Fruit fly (Drosophila melanogaster) whole organism, embryonic: ENCODE data around the gene Mrm2.
A peak's percentile ranks its signal among the peaks of the same experiment; 100 is the strongest.

Experiments
- BEAF-32 ChIP-seq: fragments of 200-800 bp; sonication (Bioruptor generic); optimal IDR thresholded peaks from 3 replicates; lab custom pipeline; 2017; ENCODE audit warnings: missing biosample characterization, missing genetic modification characterization, mild to moderate bottlenecking, moderate library complexity, missing genetic modification reagents
- CG10321 ChIP-seq: fragments of 200-800 bp; sonication (Bioruptor generic); IDR thresholded peaks from 2 replicates; pipeline ENCODE4 v1.3.6; 2022; ENCODE audit warnings: missing biosample characterization, missing genetic modification characterization
- CG11695 ChIP-seq: fragments of 200-800 bp; sonication (Bioruptor generic); IDR thresholded peaks from 3 replicates; pipeline ENCODE4 v1.3.6; 2022; ENCODE audit warnings: missing biosample characterization, missing genetic modification characterization
- CG13287 ChIP-seq: fragments of 200-800 bp; sonication (Bioruptor generic); IDR thresholded peaks from 2 replicates; pipeline ENCODE4 v1.3.6; 2022; ENCODE audit warnings: missing biosample characterization, missing genetic modification characterization; ENCODE audit not compliant: partially characterized antibody
- CG14710 ChIP-seq: fragments of 200-800 bp; sonication (Bioruptor generic); optimal IDR thresholded peaks from 3 replicates; lab custom pipeline; 2019; ENCODE audit warnings: missing biosample characterization, mild to moderate bottlenecking, missing genetic modification characterization, moderate library complexity
- CG15601 ChIP-seq: fragments of 200-800 bp; sonication (Bioruptor generic); optimal IDR thresholded peaks from 3 replicates; lab custom pipeline; 2019; ENCODE audit warnings: missing biosample characterization, mild to moderate bottlenecking, missing genetic modification characterization, moderate library complexity
- CG16779 ChIP-seq: fragments of 200-800 bp; sonication (Bioruptor generic); IDR thresholded peaks from 2 replicates; pipeline ENCODE4 v1.3.6; 2022; ENCODE audit warnings: missing biosample characterization, missing genetic modification characterization
- CG16813 ChIP-seq: fragments of 200-800 bp; sonication (Bioruptor generic); IDR thresholded peaks from 3 replicates; pipeline ENCODE4 v1.3.6; 2022; ENCODE audit warnings: missing biosample characterization, missing genetic modification characterization; ENCODE audit not compliant: partially characterized antibody
- CG1832 ChIP-seq: fragments of 200-800 bp; sonication (Bioruptor generic); optimal IDR thresholded peaks from 2 replicates; lab custom pipeline; 2017; ENCODE audit warnings: missing biosample characterization, mild to moderate bottlenecking, missing genetic modification characterization, inconsistent platforms
- CG18764 ChIP-seq: fragments of 200-800 bp; sonication (Bioruptor generic); optimal IDR thresholded peaks from 3 replicates; lab custom pipeline; 2016; ENCODE audit warnings: missing biosample characterization, missing genetic modification characterization
- CG2202 ChIP-seq: fragments of 200-800 bp; sonication (Bioruptor generic); optimal IDR thresholded peaks from 2 replicates; lab custom pipeline; 2018; ENCODE audit warnings: missing biosample characterization, mild to moderate bottlenecking, missing genetic modification characterization
- CG31388 ChIP-seq: fragments of 200-800 bp; sonication (Bioruptor generic); optimal IDR thresholded peaks from 2 replicates; lab custom pipeline; 2016; ENCODE audit warnings: missing biosample characterization, missing genetic modification characterization
- CG42726 ChIP-seq: fragments of 200-800 bp; sonication (Bioruptor generic); IDR thresholded peaks from 2 replicates; pipeline ENCODE4 v1.3.6; 2022; ENCODE audit warnings: missing biosample characterization, missing genetic modification characterization; ENCODE audit not compliant: partially characterized antibody
- CG4707 ChIP-seq: fragments of 200-800 bp; sonication (Bioruptor generic); optimal IDR thresholded peaks from 2 replicates; lab custom pipeline; 2018; ENCODE audit warnings: missing biosample characterization, mild to moderate bottlenecking, missing genetic modification characterization, moderate library complexity
- CG7357 ChIP-seq: fragments of 200-800 bp; sonication (Bioruptor generic); IDR thresholded peaks from 3 replicates; pipeline ENCODE4 v1.3.6; 2022; ENCODE audit warnings: missing biosample characterization, missing genetic modification characterization
- CG8290 ChIP-seq, 3 experiments: fragments of 200-800 bp; sonication (Bioruptor generic); optimal IDR thresholded peaks; 2 replicates each; lab custom pipeline; 2016 to 2019; ENCODE audit warnings: missing biosample characterization in 3 of 3, missing genetic modification characterization in 3 of 3, mild to moderate bottlenecking in 2 of 3, moderate library complexity in 1 of 3
- CG9215 ChIP-seq: fragments of 200-800 bp; sonication (Bioruptor generic); IDR thresholded peaks from 2 replicates; pipeline ENCODE4 v1.3.6; 2022; ENCODE audit warnings: missing biosample characterization, missing genetic modification characterization
- CG9932 ChIP-seq: fragments of 200-800 bp; sonication (Bioruptor generic); IDR thresholded peaks from 2 replicates; pipeline ENCODE4 v1.3.6; 2022; ENCODE audit warnings: missing biosample characterization, missing genetic modification characterization
- CHES-1-like ChIP-seq: fragments of 200-800 bp; sonication (Bioruptor generic); optimal IDR thresholded peaks from 2 replicates; lab custom pipeline; 2016; ENCODE audit warnings: missing biosample characterization, missing genetic modification characterization
- Dad ChIP-seq: fragments of 200-800 bp; sonication (Bioruptor generic); optimal IDR thresholded peaks from 3 replicates; lab custom pipeline; 2016; ENCODE audit warnings: missing biosample characterization, missing genetic modification characterization
- Deaf1 ChIP-seq: fragments of 200-800 bp; optimal IDR thresholded peaks from 3 replicates; lab custom pipeline; 2019; ENCODE audit warnings: missing biosample characterization, mild to moderate bottlenecking, missing genetic modification characterization, moderate library complexity
- Dll ChIP-seq: fragments of 200-800 bp; sonication (Bioruptor generic); IDR thresholded peaks from 4 replicates; pipeline ENCODE4 v1.3.6; 2022; ENCODE audit warnings: missing biosample characterization, missing genetic modification characterization; ENCODE audit not compliant: partially characterized antibody
- Doc3 ChIP-seq: fragments of 200-800 bp; sonication (Bioruptor generic); IDR thresholded peaks from 3 replicates; pipeline ENCODE4 v1.3.6; 2022; ENCODE audit warnings: missing biosample characterization, missing genetic modification characterization; ENCODE audit not compliant: partially characterized antibody
- Drgx ChIP-seq: fragments of 200-800 bp; sonication (Bioruptor generic); IDR thresholded peaks from 2 replicates; pipeline ENCODE4 v1.3.6; 2022; ENCODE audit warnings: missing biosample characterization, missing genetic modification characterization
- ERR ChIP-seq: fragments of 200-800 bp; sonication (Bioruptor generic); optimal IDR thresholded peaks from 2 replicates; lab custom pipeline; 2016; ENCODE audit warnings: missing biosample characterization, missing genetic modification characterization
- HLHmδ ChIP-seq: fragments of 200-800 bp; sonication (Bioruptor generic); optimal IDR thresholded peaks from 2 replicates; lab custom pipeline; 2018; ENCODE audit warnings: missing biosample characterization, mild to moderate bottlenecking, missing genetic modification characterization, moderate library complexity
- MBD-R2 ChIP-seq: fragments of 200-800 bp; sonication (Bioruptor generic); IDR thresholded peaks from 2 replicates; pipeline ENCODE4 v1.3.6; 2022; ENCODE audit warnings: missing biosample characterization, missing genetic modification characterization
- Max ChIP-seq: fragments of 200-800 bp; sonication (Bioruptor generic); optimal IDR thresholded peaks from 2 replicates; lab custom pipeline; 2016; ENCODE audit warnings: missing biosample characterization, mild to moderate bottlenecking, missing genetic modification characterization
- Mes4 ChIP-seq: fragments of 200-800 bp; sonication (Bioruptor generic); optimal IDR thresholded peaks from 2 replicates; lab custom pipeline; 2016; ENCODE audit warnings: missing biosample characterization, missing genetic modification characterization
- Ptx1 ChIP-seq: fragments of 200-800 bp; sonication (Bioruptor generic); IDR thresholded peaks from 2 replicates; pipeline ENCODE4 v1.3.6; 2022; ENCODE audit warnings: missing biosample characterization, missing genetic modification characterization
- Rx ChIP-seq: fragments of 200-800 bp; sonication (Bioruptor generic); IDR thresholded peaks from 2 replicates; pipeline ENCODE4 v1.3.6; 2022; ENCODE audit warnings: missing biosample characterization, missing genetic modification characterization
- Side ChIP-seq: fragments of 200-800 bp; sonication (Bioruptor generic); optimal IDR thresholded peaks from 2 replicates; lab custom pipeline; 2016; ENCODE audit warnings: missing biosample characterization, missing genetic modification characterization
- Six4 ChIP-seq: fragments of 200-800 bp; sonication (Bioruptor generic); optimal IDR thresholded peaks from 2 replicates; lab custom pipeline; 2016; ENCODE audit warnings: missing biosample characterization, missing genetic modification characterization
- Sox100B ChIP-seq: fragments of 200-800 bp; sonication (Bioruptor generic); optimal IDR thresholded peaks from 3 replicates; lab custom pipeline; 2018; ENCODE audit warnings: missing biosample characterization, mild to moderate bottlenecking, missing genetic modification characterization
- al ChIP-seq: fragments of 200-800 bp; sonication (Bioruptor generic); IDR thresholded peaks from 2 replicates; pipeline ENCODE4 v1.3.6; 2022; ENCODE audit warnings: missing biosample characterization, missing genetic modification characterization
- ash1 ChIP-seq: fragments of 200-800 bp; sonication (Bioruptor generic); optimal IDR thresholded peaks from 2 replicates; lab custom pipeline; 2018; ENCODE audit warnings: missing biosample characterization, mild to moderate bottlenecking, missing genetic modification characterization
- chif ChIP-seq, 2 experiments: fragments of 200-800 bp; sonication (Bioruptor generic); optimal IDR thresholded peaks; 3 replicates each; lab custom pipeline; 2016; ENCODE audit warnings: missing biosample characterization in 2 of 2, missing genetic modification characterization in 2 of 2
- cwo ChIP-seq: fragments of 200-800 bp; sonication (Bioruptor generic); optimal IDR thresholded peaks from 3 replicates; lab custom pipeline; 2017; ENCODE audit warnings: missing biosample characterization, missing genetic modification characterization, mild to moderate bottlenecking, moderate library complexity, missing genetic modification reagents
- dan ChIP-seq: fragments of 200-800 bp; sonication (Bioruptor generic); IDR thresholded peaks from 2 replicates; pipeline ENCODE4 v1.3.6; 2022; ENCODE audit warnings: missing biosample characterization, missing genetic modification characterization
- ftz-f1 ChIP-seq: fragments of 200-800 bp; sonication (Bioruptor generic); optimal IDR thresholded peaks from 2 replicates; lab custom pipeline; 2016; ENCODE audit warnings: missing biosample characterization, missing genetic modification characterization
- fu2 ChIP-seq: fragments of 200-800 bp; sonication (Bioruptor generic); optimal IDR thresholded peaks from 2 replicates; lab custom pipeline; 2016; ENCODE audit warnings: missing biosample characterization, missing genetic modification characterization
- gsb-n ChIP-seq: fragments of 200-800 bp; sonication (Bioruptor generic); optimal IDR thresholded peaks from 3 replicates; lab custom pipeline; 2018; ENCODE audit warnings: missing biosample characterization, mild to moderate bottlenecking, missing genetic modification characterization
- ken ChIP-seq: fragments of 200-800 bp; sonication (Bioruptor generic); IDR thresholded peaks from 3 replicates; pipeline ENCODE4 v1.3.6; 2022; ENCODE audit warnings: missing biosample characterization, missing genetic modification characterization
- pan ChIP-seq, 4 experiments: fragments of >200 bp in 3 of 4; fragments of 200-800 bp in 1 of 4; sonication (Bioruptor generic) in 1 of 4; optimal IDR thresholded peaks in 3 of 4; IDR thresholded peaks in 1 of 4; 2 replicates each; pipeline versions ENCODE4 v1.3.6 to Lab custom; 2017 to 2022; ENCODE audit warnings: missing biosample characterization in 2 of 4, missing genetic modification characterization in 2 of 4, mixed read lengths in 1 of 4
- pfk ChIP-seq: fragments of 200-800 bp; sonication (Bioruptor generic); optimal IDR thresholded peaks from 2 replicates; lab custom pipeline; 2018; ENCODE audit warnings: missing biosample characterization, mild to moderate bottlenecking, missing genetic modification characterization, moderate library complexity
- scrt ChIP-seq: fragments of 200-800 bp; sonication (Bioruptor generic); optimal IDR thresholded peaks from 2 replicates; lab custom pipeline; 2018; ENCODE audit warnings: missing biosample characterization, mild to moderate bottlenecking, missing genetic modification characterization, moderate library complexity
- tgo ChIP-seq: fragments of 200-800 bp; sonication (Bioruptor generic); IDR thresholded peaks from 3 replicates; pipeline ENCODE4 v1.3.6; 2022; ENCODE audit warnings: missing biosample characterization, missing genetic modification characterization
- trem ChIP-seq: fragments of 200-800 bp; optimal IDR thresholded peaks from 3 replicates; lab custom pipeline; 2019; ENCODE audit warnings: missing biosample characterization, mild to moderate bottlenecking, missing genetic modification characterization, moderate library complexity
- wek ChIP-seq: fragments of 200-800 bp; sonication (Bioruptor generic); optimal IDR thresholded peaks from 3 replicates; lab custom pipeline; 2018; ENCODE audit warnings: missing biosample characterization, mild to moderate bottlenecking, missing genetic modification characterization, moderate library complexity

Gene Mrm2

DNA sequence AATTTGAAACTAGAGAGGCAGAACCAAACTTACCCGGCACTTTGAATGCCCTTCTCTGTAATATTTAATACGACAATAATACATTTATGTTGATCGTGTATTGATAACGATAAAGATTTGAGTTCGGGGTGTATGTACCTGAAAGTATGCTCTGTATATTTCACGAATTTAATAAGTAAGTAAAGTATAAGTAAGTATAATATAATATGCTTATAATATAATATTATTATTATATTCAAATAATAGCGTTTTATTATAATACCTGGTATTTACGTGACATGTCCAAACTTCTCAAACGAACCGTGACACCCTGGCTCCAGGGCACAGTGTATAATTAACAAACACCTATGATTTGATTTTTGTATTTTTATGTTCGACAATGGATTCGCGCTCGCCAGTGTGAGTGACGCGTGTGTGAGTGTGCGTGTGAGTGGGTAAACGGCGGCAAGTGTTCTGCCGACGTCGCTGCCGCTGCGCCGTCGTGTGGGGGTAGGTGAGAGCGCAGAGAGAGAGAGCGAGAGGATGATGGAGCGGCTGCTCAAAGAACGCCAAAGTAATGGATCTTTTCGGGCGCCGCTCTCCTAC, 28.3 kb downstream of the Mrm2 start (continued):
- TF ChIP-seq CG16779 (GFP tag; lab: Robert Waterston, UW): no peak
- peak; percentile 66 for TF ChIP-seq Deaf1 (tag; lab: Kevin White, UChicago)
- TF ChIP-seq CG7357: peak; percentile 63
- TF ChIP-seq Six4 (GFP tag; lab: Kevin White, UChicago): peak; percentile 69
- no peak for TF ChIP-seq Mes4 (GFP tag; lab: Kevin White, UChicago)
- peak; percentile 47 for TF ChIP-seq Max (GFP tag; lab: Kevin White, UChicago)
- no peak for TF ChIP-seq ftz-f1
- no peak for TF ChIP-seq CG31388 (GFP tag; lab: Kevin White, UChicago)
- TF ChIP-seq trem (tag; lab: Kevin White, UChicago): peak; percentile 39
- peak; percentile 62 for TF ChIP-seq Ptx1 (GFP tag; lab: Robert Waterston, UW)
- no peak for TF ChIP-seq Doc3 (GFP tag; lab: Robert Waterston, UW)
- TF ChIP-seq Drgx (GFP tag; lab: Robert Waterston, UW): no peak; the same call in 1 of the 2 replicates
- TF ChIP-seq CHES-1-like (GFP tag; lab: Kevin White, UChicago): no peak
- TF ChIP-seq Dll (GFP tag; lab: Robert Waterston, UW): no peak
- TF ChIP-seq gsb-n (tag; lab: Kevin White, UChicago): peak; percentile 18
- TF ChIP-seq fu2 (GFP tag; lab: Kevin White, UChicago): no peak
- peak; percentile 76 for TF ChIP-seq CG11695 (GFP tag; lab: Robert Waterston, UW)
- no peak for TF ChIP-seq Dad
- TF ChIP-seq dan: no peak
- TF ChIP-seq CG10321 (GFP tag; lab: Robert Waterston, UW): no peak
- peak; percentile 29 for TF ChIP-seq CG13287 (GFP tag; lab: Robert Waterston, UW)
- TF ChIP-seq cwo (GFP tag; lab: Kevin White, UChicago): peak; percentile 84
- TF ChIP-seq ERR (GFP tag; lab: Kevin White, UChicago): no peak
- TF ChIP-seq chif (GFP tag; optimal IDR thresholded peaks at IDR 0.05; lab: Kevin White, UChicago): no peak
- peak; percentile 69 for TF ChIP-seq al (GFP tag; lab: Robert Waterston, UW)
- peak; percentile 80 for TF ChIP-seq scrt (GFP tag; lab: Kevin White, UChicago)
- peak; percentile 36; the same call in 1 of the 2 replicates for TF ChIP-seq MBD-R2
- TF ChIP-seq CG16813: no peak
- no peak for TF ChIP-seq CG42726 (GFP tag; lab: Robert Waterston, UW)
- no peak for TF ChIP-seq ash1 (GFP tag; lab: Kevin White, UChicago)
- TF ChIP-seq BEAF-32 (GFP tag; lab: Kevin White, UChicago): no peak
- TF ChIP-seq CG2202: peak; percentile 3
- no peak for TF ChIP-seq pfk (GFP tag; lab: Kevin White, UChicago)
- no peak for TF ChIP-seq Rx (GFP tag; lab: Robert Waterston, UW)
- TF ChIP-seq CG1832 (GFP tag; lab: Kevin White, UChicago): no peak
- TF ChIP-seq CG9932 (GFP tag; lab: Robert Waterston, UW): peak; percentile 66
- TF ChIP-seq CG4707: no peak
- TF ChIP-seq wek (GFP tag; lab: Kevin White, UChicago): no peak
- TF ChIP-seq CG8290 (GFP tag; optimal IDR thresholded peaks at IDR 0.05; lab: Kevin White, UChicago): no peak
- TF ChIP-seq CG8290 (tag; optimal IDR thresholded peaks at IDR 0.05; lab: Kevin White, UChicago): peak in 1 of 2 experiments; percentile 49
- TF ChIP-seq CG14710 (tag; lab: Kevin White, UChicago): peak; percentile 56
- TF ChIP-seq CG9215 (GFP tag; lab: Robert Waterston, UW): peak; percentile 69
- peak; percentile 83 for TF ChIP-seq Sox100B (GFP tag; lab: Kevin White, UChicago)
- no peak for TF ChIP-seq Side (GFP tag; lab: Kevin White, UChicago)
- peak; percentile 13 for TF ChIP-seq CG15601 (tag; lab: Kevin White, UChicago)
- TF ChIP-seq ken (GFP tag; lab: Robert Waterston, UW): no peak
- TF ChIP-seq HLHmδ (GFP tag; lab: Kevin White, UChicago): peak; percentile 61
- TF ChIP-seq CG18764 (GFP tag; lab: Kevin White, UChicago): peak; percentile 52
- no peak for TF ChIP-seq pan (optimal IDR thresholded peaks at IDR 0.05; lab: Kevin White, UChicago)
- TF ChIP-seq pan (GFP tag; optimal IDR thresholded peaks at IDR 0.05 in 1 of 2, IDR thresholded peaks at IDR 0.05 in 1 of 2): no peak
- peak; percentile 55; the same call in 2 of the 3 replicates for TF ChIP-seq tgo (GFP tag; lab: Robert Waterston, UW)
